Worm (Caenorhabditis elegans): Measurements from ENCODE around the gene Y49F6B.6.

Y49F6B.6 gene

ce11 chrII:3518961-3519544 is 46.1 kb downstream of the Y49F6B.6 start, which contains the start of gene clec-126 (continued):
- peak; percentile 80 for TF ChIP-seq pqm-1 (tag; optimal IDR thresholded peaks at IDR 0.05)
- TF ChIP-seq eyg-1 (tag; optimal IDR thresholded peaks at IDR 0.05): peak; percentile 81
- TF ChIP-seq nfya-1 (tag; optimal IDR thresholded peaks at IDR 0.05): peak; percentile 64
- TF ChIP-seq ceh-48 (tag; optimal IDR thresholded peaks at IDR 0.05): peak; percentile 53
- peak; percentile 64 for TF ChIP-seq lin-11 (tag; optimal IDR thresholded peaks at IDR 0.05)
- peak; percentile 37 for TF ChIP-seq hlh-15 (tag; optimal IDR thresholded peaks at IDR 0.05)
- TF ChIP-seq ztf-16 (tag; optimal IDR thresholded peaks at IDR 0.05): peak; percentile 45
- peak; percentile 12 for TF ChIP-seq F13H6.1 (tag; optimal IDR thresholded peaks at IDR 0.05)
- TF ChIP-seq Y22D7AL.16 (tag; optimal IDR thresholded peaks at IDR 0.05): peak; percentile 46
- TF ChIP-seq tbx-7 (tag; optimal IDR thresholded peaks at IDR 0.05): peak; percentile 59
- peak; percentile 69 for TF ChIP-seq K09A11.1 (tag; optimal IDR thresholded peaks at IDR 0.05; ENCODE audit: insufficient read depth)
- TF ChIP-seq fax-1 (tag; optimal IDR thresholded peaks at IDR 0.05): peak; percentile 44
- no peak for TF ChIP-seq ceh-24 (tag; optimal IDR thresholded peaks at IDR 0.05)
- TF ChIP-seq ceh-6 (GFP tag; optimal IDR thresholded peaks at IDR 0.05): peak; percentile 77
- peak; percentile 60 for TF ChIP-seq ttx-3 (tag; optimal IDR thresholded peaks at IDR 0.05)
- peak; percentile 65 for TF ChIP-seq zip-5 (tag; optimal IDR thresholded peaks at IDR 0.05)
- no peak; the same call in 1 of the 2 replicates for TF ChIP-seq sox-2 (GFP tag; IDR thresholded peaks at IDR 0.05)
- peak; percentile 67 for TF ChIP-seq pha-2 (tag; optimal IDR thresholded peaks at IDR 0.05)
- TF ChIP-seq dve-1 (tag; optimal IDR thresholded peaks at IDR 0.05): peak; percentile 88
- peak; percentile 76 for TF ChIP-seq fkh-6 (tag; optimal IDR thresholded peaks at IDR 0.05)
- TF ChIP-seq npax-4 (tag; optimal IDR thresholded peaks at IDR 0.05): peak; percentile 46
- no peak for TF ChIP-seq pax-1 (tag; optimal IDR thresholded peaks at IDR 0.05)
- TF ChIP-seq ama-1 (optimal IDR thresholded peaks at IDR 0.05): no peak
- TF ChIP-seq ceh-9 (tag; optimal IDR thresholded peaks at IDR 0.05): peak; percentile 27
- peak; percentile 0 for TF ChIP-seq mec-3 (tag; optimal IDR thresholded peaks at IDR 0.05; ENCODE audit: borderline replicate concordance)
- TF ChIP-seq ceh-22 (tag; optimal IDR thresholded peaks at IDR 0.05): no peak
- peak; percentile 54 for TF ChIP-seq hlh-13 (GFP tag; optimal IDR thresholded peaks at IDR 0.05)
- no peak for TF ChIP-seq unc-3 (GFP tag; conservative IDR thresholded peaks at IDR 0.05)
- TF ChIP-seq unc-3 (tag; optimal IDR thresholded peaks at IDR 0.05): peak; percentile 50
- TF ChIP-seq ceh-19 (GFP tag; optimal IDR thresholded peaks at IDR 0.05): peak; percentile 68
- no peak for TF ChIP-seq pros-1 (tag; optimal IDR thresholded peaks at IDR 0.05)
- TF ChIP-seq sdc-2 (tag; optimal IDR thresholded peaks at IDR 0.05): peak; percentile 57
- peak; percentile 77 for TF ChIP-seq madf-2 (tag; optimal IDR thresholded peaks at IDR 0.05)
- TF ChIP-seq dmd-4 (tag; optimal IDR thresholded peaks at IDR 0.05; ENCODE audit: borderline replicate concordance): peak; percentile 62
- TF ChIP-seq odd-2 (tag; optimal IDR thresholded peaks at IDR 0.05): peak; percentile 58
- TF ChIP-seq ahr-1 (tag; optimal IDR thresholded peaks at IDR 0.05): no peak
- peak; percentile 5 for TF ChIP-seq ets-4 (tag; optimal IDR thresholded peaks at IDR 0.05)
- peak; percentile 71 for TF ChIP-seq ceh-18 (tag; optimal IDR thresholded peaks at IDR 0.05)
- TF ChIP-seq hlh-30 (tag; optimal IDR thresholded peaks at IDR 0.05; ENCODE audit: insufficient read depth): peak; percentile 43
- TF ChIP-seq pha-4 (tag; optimal IDR thresholded peaks at IDR 0.05): no peak
- no peak for TF ChIP-seq nhr-11 (tag; optimal IDR thresholded peaks at IDR 0.05)
- peak; percentile 61 for TF ChIP-seq K02D7.2 (tag; optimal IDR thresholded peaks at IDR 0.05)
- TF ChIP-seq ceh-14 (tag; optimal IDR thresholded peaks at IDR 0.05): peak; percentile 77
- TF ChIP-seq rnt-1 (tag; optimal IDR thresholded peaks at IDR 0.05): peak; percentile 34
- peak; percentile 85 for TF ChIP-seq unc-42 (tag; optimal IDR thresholded peaks at IDR 0.05)
- no peak for TF ChIP-seq unc-55 (GFP tag; optimal IDR thresholded peaks at IDR 0.05)
- TF ChIP-seq fkh-10 (GFP tag; optimal IDR thresholded peaks at IDR 0.05): no peak
- 0 out of 2 replicates have a peak, but pooled peaks have one; percentile 7 for TF ChIP-seq ceh-45 (GFP tag; IDR thresholded peaks at IDR 0.05)
- TF ChIP-seq elt-4 (tag; optimal IDR thresholded peaks at IDR 0.05): peak; percentile 9
- TF ChIP-seq unc-86 (tag; optimal IDR thresholded peaks at IDR 0.05): peak; percentile 69
